Worm (Caenorhabditis elegans) whole organism, L4/young adult: Measurements from ENCODE around the gene sftb-1.

Experiments used
- W03F9.2 ChIP-seq: fragments of 150-350 bp; optimal IDR thresholded peaks from 2 replicates; lab custom pipeline; 2014; ENCODE audit warnings: missing biosample characterization, missing genetic modification characterization
- dao-5 ChIP-seq: sonication (generic microtip); optimal IDR thresholded peaks from 2 replicates; lab custom pipeline; 2016; ENCODE audit warnings: missing genotype, missing genetic modification characterization, moderate library complexity, missing compliant biosample characterization
- him-1 ChIP-seq: sonication (generic microtip); optimal IDR thresholded peaks from 2 replicates; lab custom pipeline; 2016; ENCODE audit warnings: missing genotype, missing genetic modification reagents, missing genetic modification characterization, missing compliant biosample characterization

The sftb-1 gene

DNA sequence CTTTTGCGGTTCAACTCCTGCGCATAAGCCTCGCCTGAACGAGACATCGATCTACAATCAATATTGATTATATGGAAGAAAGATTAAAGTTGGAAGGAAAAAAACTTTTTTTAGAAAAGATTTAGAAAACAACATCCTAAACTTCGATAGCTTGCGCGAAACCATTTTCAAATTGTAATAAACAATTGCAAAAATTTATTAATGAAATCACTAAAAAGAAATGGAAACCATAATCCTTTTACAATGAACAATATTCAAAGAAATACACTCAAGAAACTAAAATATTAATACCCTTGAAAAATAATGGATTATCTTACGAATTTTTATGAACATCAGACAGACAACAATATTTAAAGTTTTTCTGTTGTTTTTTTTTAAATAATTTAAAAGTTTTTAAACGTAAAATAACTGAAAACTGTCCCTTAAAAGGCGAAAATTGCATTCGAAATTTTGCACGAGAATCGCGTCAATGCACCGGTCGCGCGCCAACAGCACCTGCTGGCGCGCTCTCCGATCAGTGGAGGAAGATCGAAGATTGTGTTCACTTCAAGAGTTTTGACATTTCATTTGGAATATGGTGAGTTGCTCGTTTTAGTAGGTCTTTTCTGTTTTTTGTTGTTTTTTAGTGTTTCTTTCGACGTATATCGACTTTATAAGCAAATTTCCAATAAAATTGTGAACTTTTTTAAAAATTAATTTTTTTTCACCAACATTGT is at the start of gene sftb-1, which contains the start of gene R10E4.1:
TSS of gene sftb-1 (minus strand) at position 51 of the 716 bp plus-strand sequence.
TSS of gene R10E4.1 (plus strand) at position 524 of the 716 bp plus-strand sequence.
- TF ChIP-seq him-1 (tag; lab: Kevin White, UChicago) (no peak), W03F9.2 (tag; lab: Kevin White, UChicago) (peak; percentile 64)

DNA sequence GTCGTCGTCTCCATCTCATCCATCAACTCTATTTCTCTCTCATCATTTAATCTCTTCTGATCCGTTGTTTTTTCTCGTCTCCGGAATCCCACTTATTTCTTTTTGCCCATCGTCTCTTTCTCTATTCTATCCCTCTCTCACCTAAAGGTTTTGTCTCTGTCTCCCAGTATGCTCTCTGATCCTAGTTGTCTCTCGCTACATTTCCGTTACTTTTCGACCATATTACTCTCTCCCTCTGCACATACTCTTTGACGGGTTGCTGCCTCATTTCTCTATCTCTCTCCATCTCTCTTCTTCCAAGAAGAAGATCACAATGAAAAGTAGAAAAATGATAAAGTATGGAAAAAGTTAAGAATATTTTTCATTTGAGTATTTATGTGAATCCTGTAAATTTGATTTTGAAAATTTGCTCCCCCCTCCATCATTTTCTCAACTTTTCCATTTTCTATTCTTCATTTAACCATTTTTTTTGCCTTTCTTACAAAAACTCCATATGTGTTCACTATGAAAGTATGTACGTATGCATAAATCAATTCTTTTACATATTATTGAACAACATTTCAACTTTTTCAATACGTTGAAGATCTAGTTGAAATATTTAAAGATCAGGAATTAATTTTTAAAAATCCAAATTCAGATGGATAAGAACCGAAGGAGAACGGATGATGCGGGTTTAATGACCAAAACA is 48.1 kb upstream of the sftb-1 start, which contains the start of gene tag-131:
TSS of gene tag-131 (plus strand) at position 638 of the 688 bp plus-strand sequence.
- TF ChIP-seq him-1 (tag; lab: Kevin White, UChicago): no peak

DNA sequence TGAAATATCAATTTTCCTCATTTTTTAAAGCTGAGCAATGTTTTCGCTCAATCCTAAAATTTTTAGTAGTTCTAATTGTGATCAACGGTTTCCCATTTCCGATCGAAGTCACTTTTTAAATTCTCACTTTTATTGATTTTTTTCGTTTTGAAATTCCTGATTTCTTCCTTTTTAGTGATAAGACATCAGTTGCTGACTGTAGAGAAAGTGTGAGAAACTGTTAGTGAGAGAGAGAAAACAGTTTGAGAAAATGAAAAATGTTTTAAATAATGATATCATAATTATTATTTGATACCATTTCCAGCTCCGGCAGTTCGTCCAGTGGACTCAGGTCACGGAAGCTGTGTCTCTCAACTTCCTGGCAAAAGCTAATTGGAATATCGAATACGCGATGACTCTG is 45.4 kb upstream of the sftb-1 start:
- TF ChIP-seq W03F9.2 (tag; lab: Kevin White, UChicago): no peak
- no peak for TF ChIP-seq dao-5 (tag; lab: Kevin White, UChicago)
- no peak for TF ChIP-seq him-1 (tag; lab: Kevin White, UChicago)

DNA sequence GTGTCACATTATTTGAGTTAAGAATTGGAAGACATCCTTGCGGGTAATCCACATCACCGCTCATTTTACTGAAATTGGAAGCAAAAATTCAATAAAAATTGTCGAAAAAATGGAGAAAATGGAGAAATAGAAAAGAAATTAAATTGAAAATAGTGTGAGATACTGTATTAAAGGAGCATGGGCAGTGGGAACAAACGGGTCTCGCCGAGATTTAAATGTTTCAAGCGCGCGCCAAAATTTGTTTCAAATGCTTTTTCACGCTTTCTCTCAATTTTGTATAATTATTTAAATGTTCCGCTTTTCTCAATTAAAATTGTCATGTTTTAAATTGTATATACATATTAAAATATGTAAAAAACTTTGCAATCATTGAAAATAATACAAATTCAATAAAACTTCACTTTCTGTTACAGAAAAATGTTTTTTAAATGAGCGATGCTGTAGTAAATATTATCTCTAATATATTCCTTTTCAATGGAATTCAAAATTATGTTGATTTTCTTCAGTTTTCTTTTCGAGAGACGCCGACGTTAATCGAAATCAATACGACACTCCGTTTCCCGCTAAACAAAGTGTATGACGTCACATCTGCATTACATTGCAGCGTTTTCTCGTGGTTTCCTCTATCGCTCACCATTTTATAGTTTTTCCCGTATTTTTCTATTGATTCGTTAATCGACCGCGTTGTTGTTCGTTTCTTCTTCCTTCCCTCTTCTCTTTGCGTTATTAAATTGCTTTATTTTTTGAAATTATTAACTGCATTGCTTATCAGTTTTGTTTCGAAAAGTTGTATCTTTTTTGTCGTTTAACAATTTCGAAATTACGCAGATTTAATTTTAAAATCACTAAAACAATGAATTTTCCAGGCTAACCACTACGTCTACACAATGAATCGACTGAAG is 44.2 kb upstream of the sftb-1 start, which contains the start of the genes evl-14 and dcn-1:
TSS of gene evl-14 (minus strand) at position 68 of the 902 bp plus-strand sequence.
TSS of gene dcn-1 (plus strand) at position 852 of the 902 bp plus-strand sequence.
- TF ChIP-seq W03F9.2 (tag; lab: Kevin White, UChicago): peak; percentile 50
- no peak for TF ChIP-seq dao-5 (tag; lab: Kevin White, UChicago)
- TF ChIP-seq him-1 (tag; lab: Kevin White, UChicago): no peak

DNA sequence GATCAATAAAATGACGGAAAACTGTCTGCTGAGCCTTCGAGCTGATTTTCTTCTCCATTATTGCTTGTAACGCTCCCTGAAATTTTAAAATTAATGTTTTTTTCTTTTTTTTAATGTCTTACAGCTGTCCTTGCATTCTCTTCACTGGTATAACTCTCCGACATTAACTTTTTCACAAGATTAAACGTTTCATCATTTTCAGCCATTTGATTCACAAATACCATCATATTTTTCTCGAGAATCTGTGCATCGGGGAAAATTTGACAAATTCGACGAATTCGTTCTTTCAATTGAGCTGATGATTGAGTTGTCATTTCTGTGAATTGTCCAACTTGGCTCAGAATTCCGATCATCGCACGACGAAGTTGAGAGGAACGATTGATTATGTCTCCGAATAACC is 40.2 kb upstream of the sftb-1 start:
- TF ChIP-seq him-1 (tag; lab: Kevin White, UChicago) (no peak), dao-5 (tag; lab: Kevin White, UChicago) (no peak), W03F9.2 (tag; lab: Kevin White, UChicago) (no peak)

DNA sequence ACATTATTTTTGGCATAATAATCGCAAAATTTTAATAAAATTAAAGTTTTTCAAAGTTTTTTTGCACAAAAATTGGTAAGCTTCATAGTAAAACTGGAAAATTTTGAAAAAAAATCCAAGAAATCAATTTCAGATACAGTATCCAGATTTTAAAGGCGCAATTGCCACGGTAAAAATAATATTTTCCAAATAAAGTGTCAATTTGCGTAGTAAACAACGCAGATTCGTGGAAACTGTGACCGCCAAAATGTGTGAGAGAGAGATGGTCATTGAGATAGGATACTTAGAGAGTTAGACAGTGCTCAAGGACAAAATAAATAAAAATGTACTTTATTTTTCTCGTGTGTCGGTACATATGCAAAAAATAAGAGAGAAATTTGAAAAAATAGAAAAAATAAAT is 33.7 kb upstream of the sftb-1 start:
- TF ChIP-seq W03F9.2 (tag; lab: Kevin White, UChicago): no peak
- no peak for TF ChIP-seq him-1 (tag; lab: Kevin White, UChicago)
- TF ChIP-seq dao-5 (tag; lab: Kevin White, UChicago): no peak

DNA sequence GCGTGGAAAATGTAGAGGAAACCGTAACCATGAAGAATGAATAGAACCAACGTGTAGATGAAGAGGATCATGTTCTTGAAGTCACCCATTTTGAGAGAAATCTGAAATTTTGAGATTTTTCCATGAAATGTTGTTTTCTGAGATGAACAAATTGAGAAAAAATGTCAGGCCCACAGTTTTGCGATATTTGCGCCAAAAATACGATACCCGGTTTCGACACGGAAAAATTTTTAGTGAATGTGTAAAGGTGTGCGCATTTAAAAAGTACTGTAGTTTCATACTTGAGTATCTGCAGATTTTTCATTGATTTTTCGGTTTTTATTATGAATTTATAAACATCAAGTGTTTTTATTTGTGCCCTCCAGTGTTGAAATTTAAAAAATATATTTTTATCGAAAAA is 33.2 kb upstream of the sftb-1 start, which contains the start of gene R10E4.9:
TSS of gene R10E4.9 (minus strand) at position 101 of the 400 bp plus-strand sequence.
- TF ChIP-seq him-1 (tag; lab: Kevin White, UChicago) (no peak), dao-5 (tag; lab: Kevin White, UChicago) (no peak), W03F9.2 (tag; lab: Kevin White, UChicago) (no peak)

DNA sequence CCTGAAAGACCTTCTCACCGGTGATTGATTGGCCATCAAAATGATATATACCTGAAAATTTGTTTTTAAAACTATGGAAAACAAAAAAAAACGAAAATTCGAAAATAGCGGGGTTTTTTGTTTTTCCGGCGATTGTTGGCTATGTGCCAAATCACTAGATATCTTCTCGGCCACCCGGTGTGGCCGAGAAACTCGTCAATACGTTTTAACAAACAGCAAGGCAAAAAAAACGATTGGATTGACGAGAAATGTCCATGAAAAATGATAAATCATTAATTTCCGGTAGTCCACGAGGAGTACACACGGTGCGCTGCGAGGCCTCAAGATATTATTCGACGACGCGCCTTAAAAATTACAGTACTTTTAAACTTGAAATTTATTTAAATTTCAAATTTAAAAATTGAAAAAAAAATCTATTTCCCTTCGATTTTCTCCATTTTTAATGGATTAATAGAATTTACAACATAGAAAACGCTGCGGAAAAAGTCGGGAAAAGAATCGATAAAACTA is 32.0 kb upstream of the sftb-1 start, which contains the start of gene R10E4.11:
TSS of gene R10E4.11 (minus strand) at position 51 of the 510 bp plus-strand sequence.
- no peak for TF ChIP-seq W03F9.2 (tag; lab: Kevin White, UChicago)
- no peak for TF ChIP-seq him-1 (tag; lab: Kevin White, UChicago)
- no peak for TF ChIP-seq dao-5 (tag; lab: Kevin White, UChicago)

DNA sequence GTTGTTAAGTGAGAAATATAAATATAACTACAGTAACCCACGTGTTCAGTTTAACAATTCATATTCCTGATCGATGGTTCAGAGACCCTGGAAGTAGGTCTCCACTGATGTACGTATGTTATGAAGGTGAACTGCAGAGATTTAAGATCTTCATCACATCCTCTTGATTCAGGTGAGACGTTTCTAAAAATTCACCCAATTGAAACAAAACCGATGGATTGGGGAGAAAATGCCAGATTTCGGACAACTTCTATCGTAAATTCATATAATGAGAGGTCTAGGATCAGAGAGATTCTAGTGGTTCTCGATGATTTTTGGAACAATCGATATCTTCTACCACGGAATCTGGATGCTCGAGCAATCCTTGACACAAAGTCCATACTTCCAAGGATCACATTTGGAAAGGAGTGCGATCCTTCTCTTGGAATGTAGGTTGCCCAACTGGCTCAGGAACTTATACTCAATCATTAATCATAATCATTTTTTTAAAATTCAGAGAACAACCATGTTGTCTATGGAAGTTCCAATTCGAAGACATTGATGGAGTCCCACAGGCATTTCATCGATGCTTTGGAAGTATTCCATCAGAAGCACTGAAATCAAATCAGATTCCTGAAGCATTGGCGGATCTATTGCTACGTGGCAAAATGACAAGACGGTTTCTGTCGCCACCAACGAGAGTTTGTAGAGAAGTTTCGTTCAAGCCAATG is 25.2 kb upstream of the sftb-1 start, which contains the start of the genes nth-1 and R10E4.7:
TSS of gene nth-1 (minus strand) at position 101 of the 710 bp plus-strand sequence.
TSS of gene R10E4.7 (plus strand) at position 660 of the 710 bp plus-strand sequence.
- TF ChIP-seq dao-5 (tag; lab: Kevin White, UChicago) (no peak), W03F9.2 (tag; lab: Kevin White, UChicago) (no peak), him-1 (tag; lab: Kevin White, UChicago) (no peak)

DNA sequence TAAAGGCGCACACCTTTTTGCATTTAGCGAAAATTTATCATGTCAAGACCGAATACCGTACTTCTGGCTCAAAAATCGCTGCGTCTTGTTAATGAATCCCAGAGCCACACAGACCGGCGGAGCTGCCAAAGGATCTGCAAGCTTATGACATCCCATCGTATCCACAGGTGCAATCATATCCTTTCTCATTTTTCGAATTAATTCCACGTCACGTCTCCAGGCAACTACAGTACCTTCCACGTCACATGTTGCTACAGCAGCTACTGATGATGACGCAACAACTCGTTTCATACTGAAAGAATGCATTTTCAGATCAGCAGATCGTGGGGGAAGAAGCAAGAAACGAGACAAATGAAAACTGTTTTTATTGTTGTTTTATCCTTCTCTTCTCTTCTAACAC is 24.0 kb upstream of the sftb-1 start, which contains the start of gene R10E4.6:
TSS of gene R10E4.6 (plus strand) at position 301 of the 400 bp plus-strand sequence.
- no peak for TF ChIP-seq dao-5 (tag; lab: Kevin White, UChicago)
- no peak for TF ChIP-seq W03F9.2 (tag; lab: Kevin White, UChicago)

DNA sequence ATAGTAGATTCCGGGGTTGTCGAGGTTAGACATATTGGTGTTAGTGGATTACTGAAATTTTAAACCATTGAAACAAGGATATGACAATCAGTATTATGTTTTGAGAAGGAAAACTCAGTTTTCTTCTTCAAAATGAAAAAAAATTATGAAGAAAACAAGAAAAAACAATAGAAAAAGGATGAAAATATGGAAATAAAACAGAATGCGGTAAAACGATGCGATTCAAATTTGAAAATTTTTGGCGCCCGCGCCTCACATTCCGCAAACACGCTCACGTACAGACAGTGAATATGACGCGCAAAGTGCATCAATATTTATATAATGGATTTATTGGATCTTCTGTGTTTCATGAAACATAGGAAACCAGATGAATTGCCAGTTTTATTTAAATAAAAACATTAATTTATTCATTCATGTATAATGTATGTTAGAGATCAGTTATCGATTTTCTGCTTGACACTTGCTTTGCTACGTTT is 22.2 kb upstream of the sftb-1 start, which contains the start of gene mcm-5:
TSS of gene mcm-5 (minus strand) at position 51 of the 476 bp plus-strand sequence.
- TF ChIP-seq dao-5 (tag; lab: Kevin White, UChicago) (no peak), W03F9.2 (tag; lab: Kevin White, UChicago) (peak; percentile 69)
